Fruit fly (Drosophila melanogaster) whole organism, pupa: ENCODE data around the gene Atx-1.
A peak's percentile ranks its signal among the peaks of the same experiment; 100 is the strongest.

Source experiments
- CG13204 ChIP-seq: fragments of 200-800 bp; sonication (Bioruptor generic); optimal IDR thresholded peaks from 2 replicates; lab custom pipeline; 2018; ENCODE audit warnings: missing biosample characterization, mild to moderate bottlenecking, missing genetic modification characterization, moderate library complexity
- CG14655 ChIP-seq: fragments of 200-800 bp; sonication (Bioruptor generic); optimal IDR thresholded peaks from 3 replicates; lab custom pipeline; 2017; ENCODE audit warnings: mild to moderate bottlenecking, missing biosample characterization, missing genetic modification reagents, missing genetic modification characterization
- CG15710 ChIP-seq: fragments of 200-800 bp; sonication (Bioruptor generic); optimal IDR thresholded peaks from 2 replicates; lab custom pipeline; 2018; ENCODE audit warnings: missing biosample characterization, mild to moderate bottlenecking, missing genetic modification characterization, moderate library complexity
- CG34367 ChIP-seq: fragments of 200-800 bp; sonication (Bioruptor generic); optimal IDR thresholded peaks from 2 replicates; lab custom pipeline; 2018; ENCODE audit warnings: missing biosample characterization, mild to moderate bottlenecking, missing genetic modification characterization
- CG8301 ChIP-seq: fragments of 200-800 bp; sonication (Bioruptor generic); optimal IDR thresholded peaks from 2 replicates; lab custom pipeline; 2018; ENCODE audit warnings: missing biosample characterization, mild to moderate bottlenecking, missing genetic modification characterization
- CG9948 ChIP-seq: fragments of 200-800 bp; sonication (Bioruptor generic); optimal IDR thresholded peaks from 2 replicates; lab custom pipeline; 2018; ENCODE audit warnings: missing biosample characterization, mild to moderate bottlenecking, missing genetic modification characterization, moderate library complexity
- EcR ChIP-seq: fragments of 200-800 bp; sonication (Bioruptor generic); optimal IDR thresholded peaks from 3 replicates; lab custom pipeline; 2019; ENCODE audit warnings: missing biosample characterization, missing genetic modification characterization, mild to moderate bottlenecking, moderate library complexity, missing genetic modification reagents
- Pif1B ChIP-seq: fragments of 200-800 bp; sonication (Bioruptor generic); optimal IDR thresholded peaks from 3 replicates; lab custom pipeline; 2016; ENCODE audit warnings: missing biosample characterization, missing genetic modification characterization
- fd96Ca ChIP-seq: fragments of 200-800 bp; sonication (Bioruptor generic); IDR thresholded peaks from 3 replicates; pipeline ENCODE4 v1.3.6; 2022; ENCODE audit warnings: missing biosample characterization, missing genetic modification characterization

dm6 chrX:6849178-6849956 lies 26.4 kb downstream of the Atx-1 start, which contains the start of the genes Cht11 and CG4558:
- TF ChIP-seq fd96Ca (GFP tag; lab: Robert Waterston, UW), result peak; percentile 73; the same call in 1 of the 3 replicates
- TF ChIP-seq CG9948 (tag; lab: Kevin White, UChicago), result peak; percentile 72
- TF ChIP-seq CG13204 (GFP tag; lab: Kevin White, UChicago), result peak; percentile 41
- peak; percentile 76 for TF ChIP-seq CG8301 (tag; lab: Kevin White, UChicago)
- TF ChIP-seq CG14655 (GFP tag; lab: Kevin White, UChicago), result peak; percentile 88
- TF ChIP-seq EcR (GFP tag; lab: Kevin White, UChicago), result peak; percentile 92
- peak; percentile 68 for TF ChIP-seq CG34367 (tag; lab: Kevin White, UChicago)
- peak; percentile 66 for TF ChIP-seq Pif1B
- TF ChIP-seq CG15710 (tag; lab: Kevin White, UChicago), result peak; percentile 81
